Worm (Caenorhabditis elegans) whole organism, L4 larva: ENCODE results near the gene srw-60.

Experiments used
- F10B5.3 ChIP-seq: sonication (generic microtip); optimal IDR thresholded peaks from 2 replicates; lab custom pipeline; 2016; ENCODE audit warnings: mild to moderate bottlenecking, missing genetic modification characterization, missing compliant biosample characterization
- F26F4.8 ChIP-seq: fragments of 200-800 bp; sonication (Bioruptor generic); conservative IDR thresholded peaks from 2 replicates; pipeline ENCODE4 v1.3.6; 2022; ENCODE audit warnings: missing genetic modification characterization, missing compliant biosample characterization
- F37D6.2 ChIP-seq: sonication (generic microtip); optimal IDR thresholded peaks from 2 replicates; lab custom pipeline; 2016; ENCODE audit warnings: mild to moderate bottlenecking, missing genetic modification characterization, missing compliant biosample characterization
- F49E8.2 ChIP-seq: sonication (generic microtip); optimal IDR thresholded peaks from 2 replicates; lab custom pipeline; 2016; ENCODE audit warnings: missing compliant biosample characterization, mild to moderate bottlenecking, missing genetic modification characterization, borderline replicate concordance
- Y75B8A.6 ChIP-seq: fragments of 200-800 bp; sonication (Bioruptor generic); IDR thresholded peaks from 2 replicates; pipeline ENCODE4 v1.3.6; 2022; ENCODE audit warnings: missing genetic modification reagents, missing genetic modification characterization, missing compliant biosample characterization
- aha-1 ChIP-seq: fragments of 150-350 bp; peaks from one replicate; lab custom pipeline; 2014; ENCODE audit warnings: missing biosample characterization, missing genetic modification characterization
- ces-1 ChIP-seq: fragments of 150-350 bp; sonication (generic microtip); optimal IDR thresholded peaks from 4 replicates; lab custom pipeline; 2014; ENCODE audit warnings: missing biosample characterization, missing genetic modification reagents, missing genetic modification characterization
- cey-2 ChIP-seq: sonication (generic microtip); optimal IDR thresholded peaks from 3 replicates; lab custom pipeline; 2017; ENCODE audit warnings: missing genetic modification characterization, mild to moderate bottlenecking, missing compliant biosample characterization, antibody characterized with exemption, borderline replicate concordance; ENCODE audit not compliant: insufficient read depth
- ctbp-1 ChIP-seq: fragments of 200-800 bp; sonication (Bioruptor generic); IDR thresholded peaks from 2 replicates; pipeline ENCODE4 v1.3.6; 2022; ENCODE audit warnings: missing genetic modification reagents, missing genetic modification characterization, missing compliant biosample characterization
- daf-12 ChIP-seq: fragments of 150-350 bp; optimal IDR thresholded peaks from 2 replicates; lab custom pipeline; 2014; ENCODE audit warnings: missing biosample characterization, missing genetic modification reagents, missing genetic modification characterization
- daf-8 ChIP-seq: fragments of 200-800 bp; sonication (Bioruptor generic); IDR thresholded peaks from 2 replicates; pipeline ENCODE4 v1.3.6; 2022; ENCODE audit warnings: missing genetic modification characterization, missing compliant biosample characterization
- dmd-8 ChIP-seq: fragments of 200-800 bp; sonication (Bioruptor generic); IDR thresholded peaks from 2 replicates; pipeline ENCODE4 v1.3.6; 2022; ENCODE audit warnings: missing genetic modification characterization, missing compliant biosample characterization
- dpl-1 ChIP-seq: fragments of 150-350 bp; optimal IDR thresholded peaks from 2 replicates; lab custom pipeline; 2014; ENCODE audit warnings: missing biosample characterization, missing genetic modification reagents, missing genetic modification characterization
- duxl-1 ChIP-seq: sonication (generic microtip); optimal IDR thresholded peaks from 2 replicates; lab custom pipeline; 2016; ENCODE audit warnings: mild to moderate bottlenecking, missing genetic modification characterization, moderate library complexity, missing compliant biosample characterization; ENCODE audit not compliant: poor library complexity
- egl-27 ChIP-seq: sonication (generic microtip); optimal IDR thresholded peaks from 3 replicates; lab custom pipeline; 2017; ENCODE audit warnings: missing biosample characterization, missing genetic modification reagents, missing genetic modification characterization
- egl-43 ChIP-seq: fragments of 200-800 bp; sonication (Bioruptor generic); IDR thresholded peaks from 2 replicates; pipeline ENCODE4 v1.3.6; 2022; ENCODE audit warnings: missing genetic modification reagents, missing genetic modification characterization, missing compliant biosample characterization
- fkh-10 ChIP-seq: fragments of 150-350 bp; optimal IDR thresholded peaks from 2 replicates; lab custom pipeline; 2014; ENCODE audit warnings: missing biosample characterization, missing genetic modification reagents, missing genetic modification characterization
- fos-1 ChIP-seq: fragments of 150-350 bp; optimal IDR thresholded peaks from 2 replicates; lab custom pipeline; 2014; ENCODE audit warnings: missing biosample characterization, missing genetic modification characterization
- hlh-11 ChIP-seq: fragments of 200-800 bp; sonication (Bioruptor generic); optimal IDR thresholded peaks from 2 replicates; lab custom pipeline; 2018; ENCODE audit warnings: mild to moderate bottlenecking, missing genetic modification characterization, missing compliant biosample characterization
- hlh-30 ChIP-seq: sonication (generic microtip); optimal IDR thresholded peaks from 2 replicates; lab custom pipeline; 2017; ENCODE audit warnings: antibody characterized with exemption, mild to moderate bottlenecking, missing genetic modification characterization, missing compliant biosample characterization; ENCODE audit not compliant: insufficient read depth
- hmg-1.1 ChIP-seq: fragments of 200-800 bp; sonication (Bioruptor generic); IDR thresholded peaks from 2 replicates; pipeline ENCODE4 v1.3.6; 2022; ENCODE audit warnings: missing genetic modification reagents, missing genetic modification characterization, missing compliant biosample characterization
- lin-13 ChIP-seq: fragments of 150-350 bp; optimal IDR thresholded peaks from 2 replicates; lab custom pipeline; 2014; ENCODE audit warnings: missing biosample characterization, missing genetic modification reagents, missing genetic modification characterization
- lsy-2 ChIP-seq, 2 experiments: fragments of 150-350 bp in 1 of 2; sonication (generic microtip) in 1 of 2; optimal IDR thresholded peaks; 2 replicates each; lab custom pipeline; 2014 to 2017; ENCODE audit warnings: missing biosample characterization in 2 of 2, missing genetic modification characterization in 2 of 2
- madf-5 ChIP-seq, 2 experiments: fragments of 200-800 bp; sonication (Bioruptor generic); IDR thresholded peaks; 2 replicates each; pipeline ENCODE4 v1.3.6; 2022; ENCODE audit warnings: missing compliant biosample characterization in 2 of 2, missing genetic modification characterization in 2 of 2
- mdl-1 ChIP-seq, 2 experiments: fragments of 150-350 bp in 1 of 2; sonication (generic microtip) in 1 of 2; optimal IDR thresholded peaks; 2 replicates each; lab custom pipeline; 2014 to 2017; ENCODE audit warnings: missing biosample characterization in 2 of 2, missing genetic modification characterization in 2 of 2
- mxl-2 ChIP-seq: fragments of 200-800 bp; sonication (Bioruptor generic); conservative IDR thresholded peaks from 2 replicates; pipeline ENCODE4 v1.3.6; 2022; ENCODE audit warnings: missing genetic modification reagents, missing genetic modification characterization, missing compliant biosample characterization
- nhr-102 ChIP-seq: sonication (generic microtip); optimal IDR thresholded peaks from 2 replicates; lab custom pipeline; 2016; ENCODE audit warnings: mild to moderate bottlenecking, missing genetic modification characterization, moderate library complexity, missing compliant biosample characterization
- nhr-25 ChIP-seq: sonication (generic microtip); optimal IDR thresholded peaks from 2 replicates; lab custom pipeline; 2017; ENCODE audit warnings: missing genetic modification characterization, mild to moderate bottlenecking, missing compliant biosample characterization, antibody characterized with exemption, moderate library complexity, borderline replicate concordance; ENCODE audit not compliant: insufficient read depth
- nhr-41 ChIP-seq: fragments of 200-800 bp; sonication (Bioruptor generic); IDR thresholded peaks from 2 replicates; pipeline ENCODE4 v1.3.6; 2022; ENCODE audit warnings: missing genetic modification reagents, missing genetic modification characterization, missing compliant biosample characterization
- nhr-48 ChIP-seq: sonication (generic microtip); optimal IDR thresholded peaks from 2 replicates; lab custom pipeline; 2016; ENCODE audit warnings: mild to moderate bottlenecking, missing genetic modification characterization, missing compliant biosample characterization
- set-16 ChIP-seq: fragments of 200-800 bp; sonication (Bioruptor generic); IDR thresholded peaks from 2 replicates; pipeline ENCODE4 v1.3.6; 2022; ENCODE audit warnings: missing genetic modification reagents, missing genetic modification characterization, missing compliant biosample characterization
- snpc-1.2 ChIP-seq: fragments of 200-800 bp; sonication (Bioruptor generic); IDR thresholded peaks from 2 replicates; pipeline ENCODE4 v1.3.6; 2022; ENCODE audit warnings: missing genetic modification reagents, missing genetic modification characterization, missing compliant biosample characterization
- tag-97 ChIP-seq: fragments of 200-800 bp; sonication (Bioruptor generic); IDR thresholded peaks from 2 replicates; pipeline ENCODE4 v1.3.6; 2022; ENCODE audit warnings: missing genetic modification characterization, missing compliant biosample characterization
- tra-1 ChIP-seq: fragments of 200-800 bp; sonication (Bioruptor generic); IDR thresholded peaks from 2 replicates; pipeline ENCODE4 v1.3.6; 2022; ENCODE audit warnings: missing genetic modification reagents, missing genetic modification characterization, missing compliant biosample characterization
- unc-62 ChIP-seq, 3 experiments: fragments of 150-350 bp in 1 of 3; sonication (generic microtip); optimal IDR thresholded peaks in 2 of 3; peaks in 1 of 3; 1 replicate in 1 of 3; 2 replicates in 2 of 3; lab custom pipeline; 2014 to 2017; ENCODE audit warnings: missing biosample characterization in 3 of 3, missing genetic modification characterization in 3 of 3, missing genetic modification reagents in 3 of 3, missing genotype in 1 of 3
- vab-7 ChIP-seq: fragments of 200-800 bp; sonication (Bioruptor generic); IDR thresholded peaks from 2 replicates; pipeline ENCODE4 v1.3.6; 2022; ENCODE audit warnings: missing genetic modification reagents, missing genetic modification characterization, missing compliant biosample characterization
- zip-11 ChIP-seq: fragments of 200-800 bp; sonication (Bioruptor generic); IDR thresholded peaks from 2 replicates; pipeline ENCODE4 v1.3.6; 2022; ENCODE audit warnings: missing genetic modification characterization, missing compliant biosample characterization

Gene srw-60

DNA sequence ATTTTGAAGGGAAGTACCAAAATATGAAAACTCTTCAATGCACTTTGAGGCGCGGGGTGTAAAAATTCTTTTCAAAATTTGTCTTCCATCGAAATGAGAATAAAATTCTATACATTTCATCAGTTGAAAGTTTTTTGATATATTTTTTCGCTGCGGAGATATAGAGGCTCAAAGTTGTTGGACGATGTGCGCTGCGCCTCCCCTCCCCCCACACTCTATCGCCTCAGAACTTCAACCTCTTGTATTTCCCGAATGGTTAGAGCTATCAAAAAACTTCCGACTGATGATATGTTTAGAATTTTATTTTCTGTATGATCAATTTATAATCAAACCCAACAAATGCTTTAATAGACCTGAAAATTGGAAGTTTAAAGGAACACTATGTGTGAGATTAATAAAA is 9.8 kb upstream of the srw-60 start:
- TF ChIP-seq aha-1 (peak; percentile 98), fos-1 (tag; lab: Kevin White, UChicago) (no peak), snpc-1.2 (GFP tag; lab: Robert Waterston, UW) (no peak), nhr-102 (tag; lab: Kevin White, UChicago) (no peak)

DNA sequence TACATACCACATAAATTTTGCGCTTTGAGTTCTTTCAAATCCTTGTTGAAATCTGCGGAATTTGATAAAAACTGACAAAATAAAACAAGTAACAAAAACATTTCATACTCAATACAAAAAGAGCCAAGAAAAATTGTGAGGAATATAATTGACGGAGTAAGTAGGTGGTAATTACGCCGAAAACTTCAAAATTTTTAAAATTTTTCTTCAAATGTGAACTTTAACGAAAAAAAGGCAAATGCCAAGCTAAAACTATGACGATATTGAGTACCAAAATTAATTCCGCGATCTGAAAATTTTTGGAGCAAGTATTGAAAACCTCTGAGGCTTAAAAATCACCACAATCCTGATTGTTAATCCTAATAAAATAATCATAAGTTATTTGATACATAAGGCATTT is 5.8 kb upstream of the srw-60 start, which contains the start of gene irld-51:
Gene irld-51, minus strand, starts transcription at position 101 of the 400 bp plus-strand sequence.
- no peak for TF ChIP-seq nhr-41 (GFP tag; lab: Robert Waterston, UW)
- no peak for TF ChIP-seq daf-8
- TF ChIP-seq tra-1 (GFP tag; lab: Robert Waterston, UW) = no peak
- TF ChIP-seq unc-62 (GFP tag; optimal IDR thresholded peaks at IDR 0.05 in 1 of 2; lab: Kevin White, UChicago) = no peak
- TF ChIP-seq unc-62 (tag; optimal IDR thresholded peaks at IDR 0.05; lab: Kevin White, UChicago) = no peak
- TF ChIP-seq daf-12 (tag; lab: Kevin White, UChicago) = no peak
- no peak for TF ChIP-seq mdl-1 (tag; optimal IDR thresholded peaks at IDR 0.05; lab: Kevin White, UChicago)
- TF ChIP-seq madf-5 (GFP tag; IDR thresholded peaks at IDR 0.05; lab: Robert Waterston, UW) = no peak
- TF ChIP-seq dmd-8 = no peak
- TF ChIP-seq Y75B8A.6 = no peak
- TF ChIP-seq ctbp-1 (GFP tag; lab: Robert Waterston, UW) = no peak

DNA sequence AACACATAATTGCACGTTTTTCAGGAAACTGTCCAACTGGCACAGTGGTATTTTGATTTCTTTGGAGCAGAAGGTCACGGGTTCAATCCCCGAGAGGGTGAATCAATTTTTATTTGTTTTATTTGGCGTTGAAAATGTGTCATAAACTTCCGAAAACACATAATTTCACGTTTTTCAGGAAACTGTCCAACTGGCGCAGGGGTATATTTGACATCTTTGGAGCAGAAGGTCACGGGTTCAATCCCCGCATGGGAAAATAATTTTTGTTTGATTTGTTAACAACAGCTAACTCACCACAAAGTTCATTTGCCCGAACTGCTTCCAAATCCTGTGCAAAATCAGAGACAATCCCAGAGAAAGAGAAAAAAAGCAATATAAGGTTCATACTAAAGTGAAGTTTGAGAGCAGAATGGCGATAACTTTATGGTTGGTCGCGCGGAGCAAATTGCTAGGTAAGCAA is 2.7 kb upstream of the srw-60 start, which contains the start of gene irld-48:
Gene irld-48, plus strand, starts transcription at position 410 of the 460 bp plus-strand sequence.
- no peak for TF ChIP-seq madf-5 (GFP tag; IDR thresholded peaks at IDR 0.05; lab: Robert Waterston, UW)
- no peak for TF ChIP-seq egl-27 (tag; lab: Kevin White, UChicago)
- no peak for TF ChIP-seq fkh-10 (GFP tag; lab: Kevin White, UChicago)
- no peak for TF ChIP-seq nhr-25 (tag; lab: Kevin White, UChicago)
- no peak for TF ChIP-seq F26F4.8
- no peak for TF ChIP-seq hmg-1.1 (GFP tag; lab: Robert Waterston, UW)
- no peak for TF ChIP-seq F10B5.3 (tag; lab: Kevin White, UChicago)
- no peak for TF ChIP-seq F49E8.2 (tag; lab: Kevin White, UChicago)
- TF ChIP-seq dpl-1 (GFP tag; lab: Kevin White, UChicago) = no peak
- no peak for TF ChIP-seq tag-97 (GFP tag; lab: Robert Waterston, UW)
- no peak for TF ChIP-seq vab-7 (GFP tag; lab: Robert Waterston, UW)
- no peak for TF ChIP-seq fos-1 (tag; lab: Kevin White, UChicago)
- no peak for TF ChIP-seq cey-2 (tag; lab: Kevin White, UChicago)
- TF ChIP-seq zip-11 = no peak
- TF ChIP-seq, all 104 proteins: peak for 0

DNA sequence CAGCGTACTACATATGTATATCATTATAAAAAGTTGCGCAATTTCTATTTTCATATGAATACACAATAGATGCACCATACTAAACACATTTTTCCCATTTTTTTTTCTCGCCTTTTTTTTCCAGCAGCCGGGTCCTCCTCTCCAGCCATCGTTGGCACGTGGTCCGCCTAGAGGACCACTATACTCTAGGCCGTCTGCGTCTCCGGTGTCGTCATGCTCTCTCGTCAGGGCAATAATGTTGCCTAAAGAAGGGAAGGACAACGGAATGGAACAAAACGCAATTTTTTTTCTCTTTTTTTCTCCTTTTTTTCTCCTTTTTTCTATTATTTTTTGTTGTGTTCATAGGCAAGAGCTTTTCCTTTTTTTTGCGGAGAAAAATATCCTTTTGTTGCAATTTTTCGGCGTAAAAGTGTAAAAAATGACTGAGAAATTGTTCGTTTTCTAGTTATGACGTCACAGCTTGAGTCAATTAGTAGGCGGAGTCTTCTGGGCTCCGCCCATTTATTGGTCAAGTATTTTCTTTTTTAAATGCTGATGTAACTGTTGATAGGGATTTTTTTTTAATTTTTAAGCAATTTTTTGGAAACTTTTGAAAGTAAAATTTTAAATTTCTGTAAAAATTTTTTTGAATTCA is 4.2 kb downstream of the srw-60 start:
- TF ChIP-seq aha-1 (peak; percentile 93), ctbp-1 (GFP tag; lab: Robert Waterston, UW) (peak; percentile 60; the same call in 1 of the 2 replicates), lin-13 (GFP tag; lab: Kevin White, UChicago) (no peak), egl-43 (GFP tag; lab: Robert Waterston, UW) (0 out of 2 replicates have a peak, but pooled peaks have one; percentile 32), mdl-1 (tag; optimal IDR thresholded peaks at IDR 0.05; lab: Kevin White, UChicago) (peak; percentile 71 to 95), mxl-2 (no peak), hlh-30 (tag; lab: Kevin White, UChicago) (peak; percentile 72), hmg-1.1 (GFP tag; lab: Robert Waterston, UW) (peak; percentile 55; the same call in 1 of the 2 replicates), lsy-2 (tag; optimal IDR thresholded peaks at IDR 0.05; lab: Kevin White, UChicago) (peak in 1 of 2 experiments; percentile 23), ces-1 (GFP tag; lab: Kevin White, UChicago) (peak; percentile 21), set-16 (GFP tag; lab: Robert Waterston, UW) (peak; percentile 24; the same call in 1 of the 2 replicates), F37D6.2 (peak; percentile 23), hlh-11 (tag; lab: Kevin White, UChicago) (peak; percentile 18), fkh-10 (GFP tag; lab: Kevin White, UChicago) (peak; percentile 92), duxl-1 (tag; lab: Kevin White, UChicago) (no peak), nhr-48 (no peak)
- TF ChIP-seq, all 104 proteins: peak for 12
